Worm (Caenorhabditis elegans): ENCODE measurements around the gene cgt-3.
A peak's percentile ranks its signal among the peaks of the same experiment; 100 is the strongest.

cgt-3 gene

ce11 chrII:5911274-5911673, at the start of gene cgt-3:
Gene cgt-3, plus strand, starts transcription at chrII:5911324.
- TF ChIP-seq F49E8.2 (tag; optimal IDR thresholded peaks at IDR 0.05; ENCODE audit: insufficient read depth) (no peak), nhr-179 (tag; optimal IDR thresholded peaks at IDR 0.05) (no peak), B0261.1 (tag; optimal IDR thresholded peaks at IDR 0.05) (no peak), mel-28 (tag; optimal IDR thresholded peaks at IDR 0.05; ENCODE audit: borderline replicate concordance) (no peak)

ce11 chrII:5863893-5864292, 47.2 kb upstream of the cgt-3 start, which contains the start of gene tag-234:
Gene tag-234, plus strand, starts transcription at chrII:5864193.
- peak; percentile 38 for TF ChIP-seq nhr-80 (tag; optimal IDR thresholded peaks at IDR 0.05)
- TF ChIP-seq lin-54 (GFP tag; optimal IDR thresholded peaks at IDR 0.05): no peak
- no peak for TF ChIP-seq B0035.1 (tag; optimal IDR thresholded peaks at IDR 0.05)

ce11 chrII:5865405-5866308, 45.5 kb upstream of the cgt-3 start, which contains the start of gene F55C12.19:
Gene F55C12.19, plus strand, starts transcription at chrII:5866139.
- TF ChIP-seq attf-3 (GFP tag; conservative IDR thresholded peaks at IDR 0.05) (no peak), unc-62 (GFP tag; optimal IDR thresholded peaks at IDR 0.05) (peak; percentile 36), hlh-12 (tag; optimal IDR thresholded peaks at IDR 0.05) (no peak), nhr-80 (tag; optimal IDR thresholded peaks at IDR 0.05) (peak; percentile 19)

ce11 chrII:5866920-5867319, 44.2 kb upstream of the cgt-3 start:
- 0 out of 2 replicates have a peak, but pooled peaks have one; percentile 45 for TF ChIP-seq Y53G8AR.9 (GFP tag; conservative IDR thresholded peaks at IDR 0.05)
- TF ChIP-seq nfyb-1 (GFP tag; IDR thresholded peaks at IDR 0.05): peak; percentile 87
- TF ChIP-seq cebp-1 (GFP tag; IDR thresholded peaks at IDR 0.05): no peak
- peak; percentile 36 for TF ChIP-seq cebp-1 (tag; optimal IDR thresholded peaks at IDR 0.05)
- no peak for TF ChIP-seq snpc-4 (GFP tag; optimal IDR thresholded peaks at IDR 0.05)
- peak in 1 of 4 experiments; percentile 13 for TF ChIP-seq snpc-4 (tag; optimal IDR thresholded peaks at IDR 0.05)
- TF ChIP-seq ztf-18 (tag; optimal IDR thresholded peaks at IDR 0.05): no peak

ce11 chrII:5871508-5871907, 39.6 kb upstream of the cgt-3 start:
- TF ChIP-seq T26A5.8 (tag; optimal IDR thresholded peaks at IDR 0.05) (no peak), nhr-80 (tag; optimal IDR thresholded peaks at IDR 0.05) (peak; percentile 22), F23B12.7 (tag; optimal IDR thresholded peaks at IDR 0.05; ENCODE audit: insufficient read depth) (no peak), F22D6.2 (tag; optimal IDR thresholded peaks at IDR 0.05) (no peak), mes-4 (tag; optimal IDR thresholded peaks at IDR 0.05) (no peak)

- TF ChIP-seq F23B12.7 (tag; optimal IDR thresholded peaks at IDR 0.05; ENCODE audit: insufficient read depth) (no peak), C17E4.6 (GFP tag; IDR thresholded peaks at IDR 0.05) (no peak), mes-4 (tag; optimal IDR thresholded peaks at IDR 0.05) (no peak), nfya-2 (GFP tag; IDR thresholded peaks at IDR 0.05) (no peak), nhr-80 (tag; optimal IDR thresholded peaks at IDR 0.05) (peak; percentile 4)
Observed at ce11 chrII:5872414-5872813, 38.7 kb upstream of the cgt-3 start.

- TF ChIP-seq ztf-6 (GFP tag; IDR thresholded peaks at IDR 0.05): no peak
- TF ChIP-seq snpc-1.1 (tag; optimal IDR thresholded peaks at IDR 0.05; ENCODE audit: insufficient read depth): no peak
- TF ChIP-seq pbrm-1 (GFP tag; IDR thresholded peaks at IDR 0.05): peak; percentile 47; the same call in 1 of the 2 replicates
- TF ChIP-seq him-1 (tag; optimal IDR thresholded peaks at IDR 0.05): no peak
- TF ChIP-seq F33H1.4 (GFP tag; IDR thresholded peaks at IDR 0.05): no peak
- TF ChIP-seq bed-2 (GFP tag; IDR thresholded peaks at IDR 0.05): no peak
- TF ChIP-seq ZK185.1 (tag; optimal IDR thresholded peaks at IDR 0.05; ENCODE audit: poor library complexity, severe bottlenecking): no peak
- TF ChIP-seq madf-6 (GFP tag; IDR thresholded peaks at IDR 0.05): no peak
- no peak for TF ChIP-seq fkh-3 (tag; optimal IDR thresholded peaks at IDR 0.05)
- TF ChIP-seq lsy-27 (tag; optimal IDR thresholded peaks at IDR 0.05; ENCODE audit: borderline replicate concordance, insufficient read depth): peak; percentile 14
- TF ChIP-seq Y95B8A.8 (GFP tag; IDR thresholded peaks at IDR 0.05): no peak
- TF ChIP-seq F49E8.2 (tag; optimal IDR thresholded peaks at IDR 0.05; ENCODE audit: insufficient read depth): no peak
- TF ChIP-seq snpc-3.4 (tag; optimal IDR thresholded peaks at IDR 0.05): no peak
- TF ChIP-seq B0035.1 (tag; optimal IDR thresholded peaks at IDR 0.05): no peak
Observed at ce11 chrII:5873564-5874070, 37.5 kb upstream of the cgt-3 start, which contains the start of gene tex-2. Gene tex-2, minus strand, starts transcription at chrII:5873614.
